Fruit fly (Drosophila melanogaster): ENCODE results near the gene Inx5.
A peak's percentile ranks its signal among the peaks of the same experiment; 100 is the strongest.

The Inx5 gene

DNA sequence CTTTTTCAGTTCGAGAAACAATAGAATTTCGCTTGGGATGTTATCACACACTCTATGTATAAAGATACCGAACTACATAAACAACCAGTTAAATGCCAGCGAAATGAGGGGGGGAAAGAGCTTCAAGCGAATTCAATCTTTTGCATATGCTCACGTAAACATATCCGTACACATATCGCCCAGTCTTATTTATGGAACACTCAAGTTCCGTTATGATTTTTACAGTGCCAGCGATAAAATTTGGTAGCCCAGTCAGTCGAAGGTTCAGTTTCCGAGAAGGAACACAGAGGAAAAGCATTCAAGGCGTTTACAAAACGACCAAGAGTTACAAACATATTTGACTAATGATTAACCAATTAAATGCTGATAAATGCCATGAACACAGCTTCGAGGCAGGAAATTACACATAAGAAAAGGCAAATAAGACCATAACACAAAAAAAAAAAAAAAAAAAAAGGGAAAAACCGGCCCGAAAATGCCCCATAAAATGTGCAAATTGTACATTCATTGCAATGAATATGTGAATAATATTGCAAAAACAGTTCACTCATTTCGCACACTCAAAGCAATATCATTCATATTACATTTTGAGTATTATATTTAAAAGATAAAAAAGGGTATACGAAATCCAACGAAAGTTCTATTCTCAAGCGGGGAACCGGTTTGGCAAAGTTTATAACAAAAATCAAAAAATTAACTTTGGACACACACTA lies 21.7 kb downstream of the Inx5 start (continued):
- TF ChIP-seq vri (GFP tag; optimal IDR thresholded peaks at IDR 0.05) = peak; percentile 6
- TF ChIP-seq CG6808 (GFP tag; optimal IDR thresholded peaks at IDR 0.05) = no peak
- peak; percentile 50 for TF ChIP-seq Hr39 (GFP tag; optimal IDR thresholded peaks at IDR 0.05)
- no peak for TF ChIP-seq Sox15 (GFP tag; optimal IDR thresholded peaks at IDR 0.05)
- no peak for TF ChIP-seq Hr38 (GFP tag; optimal IDR thresholded peaks at IDR 0.05)
- TF ChIP-seq Gug (GFP tag; IDR thresholded peaks at IDR 0.05) = no peak
- no peak for TF ChIP-seq CG15336 (GFP tag; IDR thresholded peaks at IDR 0.05)
- no peak for TF ChIP-seq CG11294 (GFP tag; IDR thresholded peaks at IDR 0.05)
- no peak for TF ChIP-seq Lpt (GFP tag; optimal IDR thresholded peaks at IDR 0.05)
- TF ChIP-seq dac (GFP tag; optimal IDR thresholded peaks at IDR 0.05) = no peak
- TF ChIP-seq pdm3 (GFP tag; optimal IDR thresholded peaks at IDR 0.05) = peak; percentile 34
- peak; percentile 22 for TF ChIP-seq OdsH (GFP tag; optimal IDR thresholded peaks at IDR 0.05)
- TF ChIP-seq Smox (GFP tag; optimal IDR thresholded peaks at IDR 0.05) = peak; percentile 67
- TF ChIP-seq eg (GFP tag; IDR thresholded peaks at IDR 0.05) = no peak
- no peak for TF ChIP-seq CG16779 (tag; optimal IDR thresholded peaks at IDR 0.05)
- TF ChIP-seq fd59A (GFP tag; optimal IDR thresholded peaks at IDR 0.05) = no peak
- no peak for TF ChIP-seq fd85E (GFP tag; optimal IDR thresholded peaks at IDR 0.05)
- peak; percentile 5 for TF ChIP-seq cyc (GFP tag; optimal IDR thresholded peaks at IDR 0.05)

dm6 chrX:19147939-19148641 lies 22.6 kb downstream of the Inx5 start:
- TF ChIP-seq CG34406 (GFP tag; optimal IDR thresholded peaks at IDR 0.05) (peak; percentile 30), eg (GFP tag; IDR thresholded peaks at IDR 0.05) (peak; percentile 49; the same call in 1 of the 3 replicates), ss (GFP tag; optimal IDR thresholded peaks at IDR 0.05) (peak in 1 of 2 experiments; percentile 26), acj6 (GFP tag; optimal IDR thresholded peaks at IDR 0.05) (no peak), CG9139 (GFP tag; optimal IDR thresholded peaks at IDR 0.05) (no peak), net (GFP tag; optimal IDR thresholded peaks at IDR 0.05) (no peak), fd85E (GFP tag; optimal IDR thresholded peaks at IDR 0.05) (no peak), Sox14 (GFP tag; optimal IDR thresholded peaks at IDR 0.05) (no peak), Hr4 (GFP tag; optimal IDR thresholded peaks at IDR 0.05) (no peak), CG6276 (GFP tag; optimal IDR thresholded peaks at IDR 0.05) (no peak), Lpt (GFP tag; optimal IDR thresholded peaks at IDR 0.05) (no peak), Gug (GFP tag; IDR thresholded peaks at IDR 0.05) (no peak), CG7368 (GFP tag; optimal IDR thresholded peaks at IDR 0.05) (no peak), cyc (GFP tag; optimal IDR thresholded peaks at IDR 0.05) (no peak), CG10669 (GFP tag; optimal IDR thresholded peaks at IDR 0.05) (no peak), CG6854 (GFP tag; optimal IDR thresholded peaks at IDR 0.05) (no peak), salr (GFP tag; optimal IDR thresholded peaks at IDR 0.05) (no peak), Sox102F (GFP tag; optimal IDR thresholded peaks at IDR 0.05) (no peak), spab (GFP tag; optimal IDR thresholded peaks at IDR 0.05) (no peak), OdsH (GFP tag; optimal IDR thresholded peaks at IDR 0.05) (no peak), vri (GFP tag; optimal IDR thresholded peaks at IDR 0.05) (peak; percentile 14), Met (GFP tag; optimal IDR thresholded peaks at IDR 0.05) (no peak), topi (GFP tag; optimal IDR thresholded peaks at IDR 0.05) (no peak), CG1621 (tag; optimal IDR thresholded peaks at IDR 0.05) (no peak), CG3032 (tag; optimal IDR thresholded peaks at IDR 0.05) (no peak), pdm3 (GFP tag; optimal IDR thresholded peaks at IDR 0.05) (no peak), CG4318 (GFP tag; optimal IDR thresholded peaks at IDR 0.05) (no peak), CG8319 (GFP tag; optimal IDR thresholded peaks at IDR 0.05) (no peak), CG6792 (GFP tag; optimal IDR thresholded peaks at IDR 0.05) (no peak), fd59A (GFP tag; optimal IDR thresholded peaks at IDR 0.05) (no peak), Blimp-1 (GFP tag; optimal IDR thresholded peaks at IDR 0.05) (no peak), CG16779 (tag; optimal IDR thresholded peaks at IDR 0.05) (no peak), Ets96B (tag; optimal IDR thresholded peaks at IDR 0.05) (no peak), dsx (GFP tag; optimal IDR thresholded peaks at IDR 0.05; ENCODE audit: poor library complexity, severe bottlenecking) (no peak), esn (GFP tag; optimal IDR thresholded peaks at IDR 0.05) (no peak), Ets21C (GFP tag; optimal IDR thresholded peaks at IDR 0.05) (no peak), CG3919 (GFP tag; optimal IDR thresholded peaks at IDR 0.05) (peak; percentile 13), Hr38 (GFP tag; optimal IDR thresholded peaks at IDR 0.05) (no peak), CG6808 (GFP tag; optimal IDR thresholded peaks at IDR 0.05) (peak; percentile 4), Eip93F (GFP tag; optimal IDR thresholded peaks at IDR 0.05) (peak; percentile 4), Sox15 (GFP tag; optimal IDR thresholded peaks at IDR 0.05) (no peak)
